Fruit fly (Drosophila melanogaster) whole organism, embryonic: Measurements from ENCODE around the gene CG42538.
A peak's percentile ranks its signal among the peaks of the same experiment; 100 is the strongest.

ENCODE experiments used
- Abd-B ChIP-seq: fragments of 200-800 bp; sonication (Bioruptor generic); optimal IDR thresholded peaks from 2 replicates; lab custom pipeline; 2018; ENCODE audit warnings: missing biosample characterization, mild to moderate bottlenecking, missing genetic modification characterization, moderate library complexity
- Atf-2 ChIP-seq: fragments of 200-800 bp; sonication (Bioruptor generic); optimal IDR thresholded peaks from 2 replicates; lab custom pipeline; 2016; ENCODE audit warnings: missing biosample characterization, missing genetic modification characterization
- Atf3 ChIP-seq: fragments of 200-800 bp; sonication (Bioruptor generic); optimal IDR thresholded peaks from 3 replicates; lab custom pipeline; 2016; ENCODE audit warnings: missing biosample characterization, missing genetic modification characterization
- CG14441 ChIP-seq: fragments of 200-800 bp; sonication (Bioruptor generic); IDR thresholded peaks from 2 replicates; pipeline ENCODE4 v1.3.6; 2022; ENCODE audit warnings: missing biosample characterization, missing genetic modification characterization
- CG14710 ChIP-seq: fragments of 200-800 bp; sonication (Bioruptor generic); optimal IDR thresholded peaks from 3 replicates; lab custom pipeline; 2019; ENCODE audit warnings: missing biosample characterization, mild to moderate bottlenecking, missing genetic modification characterization, moderate library complexity
- CG15601 ChIP-seq: fragments of 200-800 bp; sonication (Bioruptor generic); optimal IDR thresholded peaks from 3 replicates; lab custom pipeline; 2019; ENCODE audit warnings: missing biosample characterization, mild to moderate bottlenecking, missing genetic modification characterization, moderate library complexity
- CG16863 ChIP-seq: fragments of 200-800 bp; sonication (Bioruptor generic); optimal IDR thresholded peaks from 3 replicates; lab custom pipeline; 2016; ENCODE audit warnings: missing biosample characterization, missing genetic modification characterization
- CG17361 ChIP-seq: fragments of 200-800 bp; sonication (Bioruptor generic); IDR thresholded peaks from 3 replicates; pipeline ENCODE4 v1.3.6; 2022; ENCODE audit warnings: missing biosample characterization, missing genetic modification characterization
- CG17568 ChIP-seq: fragments of 200-800 bp; sonication (Bioruptor generic); optimal IDR thresholded peaks from 2 replicates; lab custom pipeline; 2018; ENCODE audit warnings: missing biosample characterization, mild to moderate bottlenecking, missing genetic modification characterization, moderate library complexity
- CG2129 ChIP-seq: fragments of 200-800 bp; sonication (Bioruptor generic); IDR thresholded peaks from 2 replicates; pipeline ENCODE4 v1.3.6; 2022; ENCODE audit warnings: missing biosample characterization, missing genetic modification characterization; ENCODE audit not compliant: partially characterized antibody
- CG2199 ChIP-seq: fragments of 200-800 bp; sonication (Bioruptor generic); IDR thresholded peaks from 3 replicates; pipeline ENCODE4 v1.3.6; 2022; ENCODE audit warnings: missing biosample characterization, missing genetic modification characterization
- CG34224 ChIP-seq: fragments of 200-800 bp; sonication (Bioruptor generic); IDR thresholded peaks from 3 replicates; pipeline ENCODE4 v1.3.6; 2022; ENCODE audit warnings: missing biosample characterization, missing genetic modification characterization; ENCODE audit not compliant: partially characterized antibody
- CG4328 ChIP-seq: fragments of 200-800 bp; sonication (Bioruptor generic); optimal IDR thresholded peaks from 3 replicates; lab custom pipeline; 2017; ENCODE audit warnings: missing biosample characterization, missing genetic modification reagents, missing genetic modification characterization
- CG5245 ChIP-seq: fragments of 200-800 bp; sonication (Bioruptor generic); optimal IDR thresholded peaks from 3 replicates; lab custom pipeline; 2016; ENCODE audit warnings: missing biosample characterization, missing genetic modification characterization
- CG6689 ChIP-seq: fragments of 200-800 bp; sonication (Bioruptor generic); IDR thresholded peaks from 2 replicates; pipeline ENCODE4 v1.3.6; 2022; ENCODE audit warnings: missing biosample characterization, missing genetic modification characterization
- CG6765 ChIP-seq: fragments of 200-800 bp; sonication (Bioruptor generic); optimal IDR thresholded peaks from 3 replicates; lab custom pipeline; 2017; ENCODE audit warnings: missing biosample characterization, mild to moderate bottlenecking, missing genetic modification characterization
- CG7357 ChIP-seq: fragments of 200-800 bp; sonication (Bioruptor generic); IDR thresholded peaks from 3 replicates; pipeline ENCODE4 v1.3.6; 2022; ENCODE audit warnings: missing biosample characterization, missing genetic modification characterization
- CG7963 ChIP-seq: fragments of 200-800 bp; sonication (Bioruptor generic); IDR thresholded peaks from 3 replicates; pipeline ENCODE4 v1.3.6; 2022; ENCODE audit warnings: missing biosample characterization, missing genetic modification characterization; ENCODE audit not compliant: partially characterized antibody
- CG8388 ChIP-seq: fragments of 200-800 bp; sonication (Bioruptor generic); optimal IDR thresholded peaks from 2 replicates; lab custom pipeline; 2019; ENCODE audit warnings: missing biosample characterization, mild to moderate bottlenecking, missing genetic modification characterization, moderate library complexity
- CG9437 ChIP-seq: fragments of 200-800 bp; sonication (Bioruptor generic); optimal IDR thresholded peaks from 2 replicates; lab custom pipeline; 2018; ENCODE audit warnings: missing biosample characterization, mild to moderate bottlenecking, missing genetic modification characterization
- CG9609 ChIP-seq: fragments of 200-800 bp; sonication (Bioruptor generic); optimal IDR thresholded peaks from 3 replicates; lab custom pipeline; 2016; ENCODE audit warnings: missing biosample characterization, missing genetic modification characterization
- Dll ChIP-seq: fragments of 200-800 bp; sonication (Bioruptor generic); IDR thresholded peaks from 4 replicates; pipeline ENCODE4 v1.3.6; 2022; ENCODE audit warnings: missing biosample characterization, missing genetic modification characterization; ENCODE audit not compliant: partially characterized antibody
- Doc3 ChIP-seq: fragments of 200-800 bp; sonication (Bioruptor generic); IDR thresholded peaks from 3 replicates; pipeline ENCODE4 v1.3.6; 2022; ENCODE audit warnings: missing biosample characterization, missing genetic modification characterization; ENCODE audit not compliant: partially characterized antibody
- Meics ChIP-seq: fragments of 200-800 bp; sonication (Bioruptor generic); optimal IDR thresholded peaks from 2 replicates; lab custom pipeline; 2017; ENCODE audit warnings: missing biosample characterization, mild to moderate bottlenecking, missing genetic modification characterization
- Mes4 ChIP-seq: fragments of 200-800 bp; sonication (Bioruptor generic); optimal IDR thresholded peaks from 2 replicates; lab custom pipeline; 2016; ENCODE audit warnings: missing biosample characterization, missing genetic modification characterization
- Mrtf ChIP-seq: fragments of 200-800 bp; sonication (Bioruptor generic); IDR thresholded peaks from 3 replicates; pipeline ENCODE4 v1.3.6; 2022; ENCODE audit warnings: missing biosample characterization, missing genetic modification characterization
- Nf-YB ChIP-seq: fragments of 200-800 bp; sonication (Bioruptor generic); optimal IDR thresholded peaks from 3 replicates; lab custom pipeline; 2019; ENCODE audit warnings: missing biosample characterization, mild to moderate bottlenecking, missing genetic modification characterization, moderate library complexity
- PHDP ChIP-seq: fragments of 200-800 bp; sonication (Bioruptor generic); optimal IDR thresholded peaks from 3 replicates; lab custom pipeline; 2018; ENCODE audit warnings: missing biosample characterization, mild to moderate bottlenecking, missing genetic modification characterization, moderate library complexity
- Sin3A ChIP-seq: fragments of >200 bp; optimal IDR thresholded peaks from 2 replicates; lab custom pipeline; 2018
- Spps ChIP-seq: fragments of 200-800 bp; sonication (Bioruptor generic); optimal IDR thresholded peaks from 2 replicates; lab custom pipeline; 2018; ENCODE audit warnings: missing biosample characterization, mild to moderate bottlenecking, missing genetic modification characterization
- Xbp1 ChIP-seq: fragments of 200-800 bp; sonication (Bioruptor generic); optimal IDR thresholded peaks from 3 replicates; lab custom pipeline; 2016; ENCODE audit warnings: missing biosample characterization, mild to moderate bottlenecking, missing genetic modification characterization
- ato ChIP-seq: fragments of 200-800 bp; sonication (Bioruptor generic); IDR thresholded peaks from 2 replicates; pipeline ENCODE4 v1.3.6; 2022; ENCODE audit warnings: missing biosample characterization, missing genetic modification characterization; ENCODE audit not compliant: partially characterized antibody
- cato ChIP-seq: fragments of 200-800 bp; sonication (Bioruptor generic); optimal IDR thresholded peaks from 2 replicates; lab custom pipeline; 2016; ENCODE audit warnings: missing biosample characterization, missing genetic modification characterization, borderline replicate concordance
- fd96Cb ChIP-seq: fragments of 200-800 bp; sonication (Bioruptor generic); optimal IDR thresholded peaks from 2 replicates; lab custom pipeline; 2018; ENCODE audit warnings: missing biosample characterization, mild to moderate bottlenecking, missing genetic modification characterization, moderate library complexity
- grn ChIP-seq: fragments of 200-800 bp; sonication (Bioruptor generic); optimal IDR thresholded peaks from 3 replicates; lab custom pipeline; 2017; ENCODE audit warnings: missing biosample characterization, missing genetic modification characterization
- nmo ChIP-seq: fragments of 200-800 bp; sonication (Bioruptor generic); optimal IDR thresholded peaks from 2 replicates; lab custom pipeline; 2018; ENCODE audit warnings: missing biosample characterization, mild to moderate bottlenecking, missing genetic modification characterization, moderate library complexity
- pita ChIP-seq: fragments of 200-800 bp; sonication (Bioruptor generic); optimal IDR thresholded peaks from 2 replicates; lab custom pipeline; 2017; ENCODE audit warnings: missing biosample characterization, mild to moderate bottlenecking, missing genetic modification characterization
- pros ChIP-seq: fragments of 200-800 bp; sonication (Bioruptor generic); optimal IDR thresholded peaks from 3 replicates; lab custom pipeline; 2019; ENCODE audit warnings: missing biosample characterization, mild to moderate bottlenecking, missing genetic modification characterization, moderate library complexity
- psq ChIP-seq: fragments of 200-800 bp; sonication (Bioruptor generic); optimal IDR thresholded peaks from 2 replicates; lab custom pipeline; 2017; ENCODE audit warnings: missing biosample characterization, missing genetic modification characterization
- ranshi ChIP-seq: fragments of 200-800 bp; sonication (Bioruptor generic); IDR thresholded peaks from 2 replicates; pipeline ENCODE4 v1.3.6; 2022; ENCODE audit warnings: missing biosample characterization, missing genetic modification characterization
- rib ChIP-seq: fragments of 200-800 bp; sonication (Bioruptor generic); IDR thresholded peaks from 2 replicates; pipeline ENCODE4 v1.3.6; 2022; ENCODE audit warnings: missing biosample characterization, missing genetic modification characterization
- run ChIP-seq: fragments of 200-800 bp; sonication (Bioruptor generic); optimal IDR thresholded peaks from 3 replicates; lab custom pipeline; 2018; ENCODE audit warnings: missing biosample characterization, mild to moderate bottlenecking, missing genetic modification characterization
- schlank ChIP-seq: fragments of 200-800 bp; sonication (Bioruptor generic); optimal IDR thresholded peaks from 2 replicates; lab custom pipeline; 2018; ENCODE audit warnings: missing biosample characterization, mild to moderate bottlenecking, missing genetic modification characterization
- sna ChIP-seq: fragments of 200-800 bp; sonication (Bioruptor generic); IDR thresholded peaks from 2 replicates; pipeline ENCODE4 v1.3.6; 2022; ENCODE audit warnings: missing biosample characterization, missing genetic modification characterization; ENCODE audit not compliant: partially characterized antibody
- tap ChIP-seq: fragments of 200-800 bp; optimal IDR thresholded peaks from 3 replicates; lab custom pipeline; 2019; ENCODE audit warnings: missing biosample characterization, mild to moderate bottlenecking, missing genetic modification characterization, moderate library complexity
- tin ChIP-seq: fragments of 200-800 bp; sonication (Bioruptor generic); optimal IDR thresholded peaks from 3 replicates; lab custom pipeline; 2016; ENCODE audit warnings: missing biosample characterization, missing genetic modification characterization
- zen ChIP-seq: fragments of 200-800 bp; sonication (Bioruptor generic); optimal IDR thresholded peaks from 3 replicates; lab custom pipeline; 2018; ENCODE audit warnings: missing biosample characterization, mild to moderate bottlenecking, missing genetic modification characterization, moderate library complexity

CG42538 gene

DNA sequence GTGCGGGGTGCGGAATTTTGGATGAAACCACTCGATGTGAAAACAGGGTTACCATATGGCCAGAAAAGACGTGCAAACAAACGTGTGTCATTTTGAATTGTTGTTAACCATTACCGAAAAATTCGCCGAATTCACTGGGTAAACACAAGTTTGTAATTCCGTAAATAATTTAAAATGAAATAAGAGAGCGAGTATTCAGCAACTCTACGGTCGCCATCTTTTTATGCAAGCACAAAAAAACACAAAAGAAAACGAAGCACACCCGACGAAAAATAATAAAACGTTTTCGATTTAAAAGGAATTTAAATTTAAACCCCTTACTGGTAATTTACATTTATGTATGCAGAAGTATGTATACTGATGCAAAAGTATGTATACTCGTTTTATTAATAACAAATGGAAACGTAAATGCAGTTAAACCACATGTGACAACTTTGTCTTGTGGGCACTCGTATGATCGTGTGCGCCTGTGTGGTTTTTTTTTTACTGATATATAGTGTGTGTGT is 11.6 kb downstream of the CG42538 start (continued):
- TF ChIP-seq schlank: peak; percentile 88
- peak; percentile 93 for TF ChIP-seq Spps (tag; lab: Kevin White, UChicago)
- TF ChIP-seq psq (GFP tag; lab: Kevin White, UChicago): peak; percentile 63
- TF ChIP-seq CG5245 (GFP tag; lab: Kevin White, UChicago): peak; percentile 63
- peak; percentile 92 for TF ChIP-seq fd96Cb
- no peak for TF ChIP-seq Doc3 (GFP tag; lab: Robert Waterston, UW)
- peak; percentile 93 for TF ChIP-seq CG15601 (tag; lab: Kevin White, UChicago)
- peak; percentile 92 for TF ChIP-seq CG17568 (GFP tag; lab: Kevin White, UChicago)
- peak; percentile 88 for TF ChIP-seq rib (GFP tag; lab: Robert Waterston, UW)
- TF ChIP-seq CG6689: peak; percentile 94
- peak; percentile 88 for TF ChIP-seq CG17361 (GFP tag; lab: Robert Waterston, UW)
- TF ChIP-seq Atf-2 (GFP tag; lab: Kevin White, UChicago): peak; percentile 76
- peak; percentile 83 for TF ChIP-seq CG9609 (GFP tag; lab: Kevin White, UChicago)
- peak; percentile 48 for TF ChIP-seq pros (GFP tag; lab: Kevin White, UChicago)
- peak; percentile 78 for TF ChIP-seq Atf3
- peak; percentile 83 for TF ChIP-seq Nf-YB (GFP tag; lab: Kevin White, UChicago)
- peak; percentile 90 for TF ChIP-seq nmo (GFP tag; lab: Kevin White, UChicago)
- peak; percentile 90 for TF ChIP-seq Xbp1
- peak; percentile 95 for TF ChIP-seq run
- peak; percentile 89 for TF ChIP-seq CG16863 (GFP tag; lab: Kevin White, UChicago)
- peak; percentile 25 for TF ChIP-seq cato (GFP tag; lab: Kevin White, UChicago)
- no peak for TF ChIP-seq CG7963
- peak; percentile 97 for TF ChIP-seq PHDP
- TF ChIP-seq CG8388 (GFP tag; lab: Kevin White, UChicago): peak; percentile 96
- peak; percentile 92 for TF ChIP-seq tap (tag; lab: Kevin White, UChicago)
- TF ChIP-seq CG6765: peak; percentile 90
- TF ChIP-seq grn (GFP tag; lab: Kevin White, UChicago): no peak
- no peak for TF ChIP-seq Sin3A
- TF ChIP-seq CG34224 (GFP tag; lab: Robert Waterston, UW): no peak
- peak; percentile 75 for TF ChIP-seq Abd-B (GFP tag; lab: Kevin White, UChicago)
- peak; percentile 80 for TF ChIP-seq Mes4 (GFP tag; lab: Kevin White, UChicago)
- peak; percentile 79 for TF ChIP-seq CG9437 (GFP tag; lab: Kevin White, UChicago)
- TF ChIP-seq CG14441 (GFP tag; lab: Robert Waterston, UW): peak; percentile 90
- peak; percentile 88 for TF ChIP-seq Mrtf (GFP tag; lab: Robert Waterston, UW)
- TF ChIP-seq CG14710: peak; percentile 90
- TF ChIP-seq sna: no peak
- no peak for TF ChIP-seq pita
- TF ChIP-seq CG2199 (GFP tag; lab: Robert Waterston, UW): peak; percentile 68; the same call in 1 of the 3 replicates
- TF ChIP-seq CG2129 (GFP tag; lab: Robert Waterston, UW): no peak
- peak; percentile 75 for TF ChIP-seq CG4328
- TF ChIP-seq ato (GFP tag; lab: Robert Waterston, UW): no peak
- no peak for TF ChIP-seq Dll (GFP tag; lab: Robert Waterston, UW)
- peak; percentile 92 for TF ChIP-seq zen (tag; lab: Kevin White, UChicago)
- peak; percentile 71; the same call in 2 of the 3 replicates for TF ChIP-seq CG7357
- peak; percentile 86 for TF ChIP-seq tin (GFP tag; lab: Kevin White, UChicago)
- peak; percentile 90 for TF ChIP-seq ranshi
- TF ChIP-seq Meics: peak; percentile 93
